Worm (Caenorhabditis elegans): ENCODE results near the gene pho-4.

- no peak for TF ChIP-seq nhr-19 (GFP tag; conservative IDR thresholded peaks at IDR 0.05)
- no peak for TF ChIP-seq Y116A8C.19 (tag; optimal IDR thresholded peaks at IDR 0.05; ENCODE audit: borderline replicate concordance)
- no peak for TF ChIP-seq egl-13 (tag; optimal IDR thresholded peaks at IDR 0.05)
- TF ChIP-seq alr-1 (tag; optimal IDR thresholded peaks at IDR 0.05; ENCODE audit: borderline replicate concordance) = no peak
- no peak for TF ChIP-seq nhr-85 (tag)
- no peak for TF ChIP-seq ceh-88 (GFP tag; IDR thresholded peaks at IDR 0.05)
- no peak for TF ChIP-seq ama-1 (optimal IDR thresholded peaks at IDR 0.05)
- no peak for TF ChIP-seq vab-15 (tag; optimal IDR thresholded peaks at IDR 0.05)
- TF ChIP-seq lsy-2 (tag; optimal IDR thresholded peaks at IDR 0.05) = peak in 1 of 2 experiments; percentile 47
- no peak for TF ChIP-seq C34B4.2 (tag; optimal IDR thresholded peaks at IDR 0.05)
- no peak for TF ChIP-seq nhr-237 (tag; optimal IDR thresholded peaks at IDR 0.05)
- TF ChIP-seq hlh-4 (tag; optimal IDR thresholded peaks at IDR 0.05) = no peak
- no peak for TF ChIP-seq F16B12.6 (tag; optimal IDR thresholded peaks at IDR 0.05)
These were observed 38.5 kb upstream of the pho-4 start for ce11 chrII:5276736-5277135.
